Worm (Caenorhabditis elegans): ENCODE results near the gene srd-68.
"Not testable (repeated sequence)": the region's sequence is repeated elsewhere in the genome, so short reads cannot be mapped to it uniquely, and the experiment has no call there.

The srd-68 gene

ce11 chrV:16902726-16903125, at the start of gene srd-68:
Gene srd-68 (minus strand): TSS chrV:16902826.
- no peak for TF ChIP-seq F13C5.2 (tag; optimal IDR thresholded peaks at IDR 0.05)
- no peak for TF ChIP-seq tbx-11 (GFP tag; IDR thresholded peaks at IDR 0.05)
- TF ChIP-seq ceh-36 (tag; optimal IDR thresholded peaks at IDR 0.05) = no peak
- no peak for TF ChIP-seq hmg-4 (GFP tag; optimal IDR thresholded peaks at IDR 0.05)
- no peak for TF ChIP-seq pes-1 (GFP tag; IDR thresholded peaks at IDR 0.05)

DNA sequence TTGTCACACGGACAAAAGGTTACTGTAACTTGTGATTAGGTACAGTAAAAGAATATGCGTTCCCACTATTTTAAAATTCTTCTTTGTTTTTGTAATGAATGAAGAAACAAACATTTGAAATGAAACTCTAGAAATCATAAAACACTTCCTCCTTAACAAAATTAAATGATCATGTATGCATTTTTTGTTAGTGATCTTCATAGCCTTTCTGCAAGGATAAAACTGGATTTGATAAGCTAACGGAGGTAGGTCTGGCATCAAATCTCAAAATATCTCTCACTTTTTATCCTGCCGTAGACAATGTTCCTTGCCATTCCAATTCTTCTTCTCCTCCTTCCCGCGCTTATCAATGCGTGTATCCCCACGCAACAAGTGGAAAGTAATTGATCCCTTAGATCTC, 48.9 kb upstream of the srd-68 start, which contains the start of gene clec-238:
TSS of gene clec-238 (plus strand) at position 301 of the 400 bp plus-strand sequence.
- no peak for TF ChIP-seq B0310.2 (tag; optimal IDR thresholded peaks at IDR 0.05)
- no peak for TF ChIP-seq ceh-13 (GFP tag; optimal IDR thresholded peaks at IDR 0.05)
- TF ChIP-seq sea-1 (GFP tag; conservative IDR thresholded peaks at IDR 0.05) = no peak
- TF ChIP-seq ceh-36 (tag; optimal IDR thresholded peaks at IDR 0.05) = no peak
- no peak for TF ChIP-seq pes-1 (GFP tag; IDR thresholded peaks at IDR 0.05)

ce11 chrV:16950036-16950435, 47.4 kb upstream of the srd-68 start:
- TF ChIP-seq B0310.2 (tag; optimal IDR thresholded peaks at IDR 0.05) (no peak), tbx-11 (GFP tag; IDR thresholded peaks at IDR 0.05) (no peak), ets-7 (tag; optimal IDR thresholded peaks at IDR 0.05) (no peak), hmbx-1 (tag; optimal IDR thresholded peaks at IDR 0.05) (no peak), tbx-37 (GFP tag; conservative IDR thresholded peaks at IDR 0.05) (no peak), scrt-1 (GFP tag; IDR thresholded peaks at IDR 0.05) (no peak), hnd-1 (tag; optimal IDR thresholded peaks at IDR 0.05) (no peak), hmg-4 (GFP tag; optimal IDR thresholded peaks at IDR 0.05) (no peak), pes-1 (GFP tag; IDR thresholded peaks at IDR 0.05) (no peak), tra-4 (tag; optimal IDR thresholded peaks at IDR 0.05) (no peak), ceh-13 (GFP tag; optimal IDR thresholded peaks at IDR 0.05) (no peak), F13C5.2 (tag; optimal IDR thresholded peaks at IDR 0.05) (no peak), ceh-36 (tag; optimal IDR thresholded peaks at IDR 0.05) (no peak), ama-1 (optimal IDR thresholded peaks at IDR 0.05) (no peak), sea-1 (GFP tag; conservative IDR thresholded peaks at IDR 0.05) (no peak), aly-1 (tag; optimal IDR thresholded peaks at IDR 0.05) (no peak)

DNA sequence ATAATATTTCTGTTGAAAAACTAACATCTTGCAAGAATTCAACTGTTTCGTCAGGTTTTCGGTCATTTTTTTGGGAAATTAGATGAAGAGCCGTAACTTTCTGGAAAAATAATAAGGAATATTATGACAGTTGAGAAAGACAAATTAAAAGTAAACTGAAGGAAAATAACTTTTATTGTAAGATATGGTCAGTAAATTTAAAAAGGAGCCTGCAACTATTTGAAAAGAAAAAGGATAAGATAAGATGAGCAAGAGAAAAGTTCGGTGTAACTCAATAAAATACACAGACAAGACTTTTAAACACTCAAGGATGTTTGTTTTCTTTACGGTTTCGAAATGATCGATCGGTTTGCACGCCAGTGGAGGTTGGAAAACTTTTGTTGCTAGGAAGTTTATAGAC, 47.0 kb upstream of the srd-68 start, which contains the start of gene fbxa-111:
TSS of gene fbxa-111 (minus strand) at position 101 of the 400 bp plus-strand sequence.
- not testable (repeated sequence) for TF ChIP-seq ceh-36, B0310.2, tra-4 (tag; optimal IDR thresholded peaks at IDR 0.05)

- TF ChIP-seq tbx-37 (GFP tag; conservative IDR thresholded peaks at IDR 0.05); tra-4 (tag; optimal IDR thresholded peaks at IDR 0.05); hmg-4 (GFP tag; optimal IDR thresholded peaks at IDR 0.05): not testable (repeated sequence)
Observed at ce11 chrV:16948011-16948410, 45.4 kb upstream of the srd-68 start, which contains the start of gene fbxa-112. Gene fbxa-112 (minus strand): TSS chrV:16948111.

DNA sequence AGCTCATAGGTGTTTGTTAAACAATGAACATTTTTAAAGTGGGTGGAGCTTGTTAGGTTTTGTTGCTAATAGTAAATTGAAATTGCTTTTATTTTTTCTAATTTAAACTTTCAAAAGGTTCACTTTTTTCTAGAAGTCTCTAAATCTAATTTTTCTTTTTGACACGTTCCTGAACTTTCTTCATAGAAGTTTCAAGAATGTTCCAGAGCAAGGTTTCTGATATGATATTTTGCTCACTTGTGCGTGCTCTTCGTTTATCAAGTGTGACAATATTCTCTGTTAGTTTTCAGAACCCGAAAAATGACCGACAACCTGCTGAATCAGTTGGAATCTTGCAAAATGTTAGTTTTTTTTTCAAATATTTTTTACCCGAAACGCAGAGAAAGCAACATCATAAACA, 36.1 kb upstream of the srd-68 start, which contains the start of gene fbxa-148:
TSS of gene fbxa-148 (plus strand) at position 301 of the 400 bp plus-strand sequence.
- TF ChIP-seq ama-1 (optimal IDR thresholded peaks at IDR 0.05); ceh-36 (tag; optimal IDR thresholded peaks at IDR 0.05); scrt-1 (GFP tag; IDR thresholded peaks at IDR 0.05): not testable (repeated sequence)

DNA sequence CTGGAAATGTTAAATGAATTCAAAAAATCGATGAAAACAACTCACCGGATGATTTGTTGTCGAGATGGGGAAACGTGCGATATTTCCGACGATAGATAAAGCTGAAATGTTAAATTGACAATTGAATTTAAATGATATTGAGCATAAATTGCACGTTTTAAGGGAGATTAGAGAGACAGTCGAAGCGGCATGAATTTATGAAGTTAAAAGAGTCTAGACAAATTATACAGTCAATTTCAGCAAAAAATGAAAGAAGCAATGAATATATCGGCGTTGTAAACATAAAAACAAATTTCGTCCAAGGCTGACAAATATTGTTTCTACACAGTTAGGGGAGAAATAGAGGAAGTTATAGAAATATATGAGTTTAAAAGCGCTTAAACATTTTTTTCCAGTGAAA, 24.7 kb upstream of the srd-68 start, which contains the start of gene Y102A5C.36:
TSS of gene Y102A5C.36 (minus strand) at position 101 of the 400 bp plus-strand sequence.
- TF ChIP-seq pes-1 (GFP tag; IDR thresholded peaks at IDR 0.05) (no peak), hnd-1 (tag; optimal IDR thresholded peaks at IDR 0.05) (no peak), tbx-37 (GFP tag; conservative IDR thresholded peaks at IDR 0.05) (no peak), ama-1 (optimal IDR thresholded peaks at IDR 0.05) (no peak), B0310.2 (tag; optimal IDR thresholded peaks at IDR 0.05) (no peak), ceh-36 (tag; optimal IDR thresholded peaks at IDR 0.05) (no peak), hmg-4 (GFP tag; optimal IDR thresholded peaks at IDR 0.05) (no peak), F13C5.2 (tag; optimal IDR thresholded peaks at IDR 0.05) (no peak), sea-1 (GFP tag; conservative IDR thresholded peaks at IDR 0.05) (no peak), tra-4 (tag; optimal IDR thresholded peaks at IDR 0.05) (no peak), hmbx-1 (tag; optimal IDR thresholded peaks at IDR 0.05) (no peak)

DNA sequence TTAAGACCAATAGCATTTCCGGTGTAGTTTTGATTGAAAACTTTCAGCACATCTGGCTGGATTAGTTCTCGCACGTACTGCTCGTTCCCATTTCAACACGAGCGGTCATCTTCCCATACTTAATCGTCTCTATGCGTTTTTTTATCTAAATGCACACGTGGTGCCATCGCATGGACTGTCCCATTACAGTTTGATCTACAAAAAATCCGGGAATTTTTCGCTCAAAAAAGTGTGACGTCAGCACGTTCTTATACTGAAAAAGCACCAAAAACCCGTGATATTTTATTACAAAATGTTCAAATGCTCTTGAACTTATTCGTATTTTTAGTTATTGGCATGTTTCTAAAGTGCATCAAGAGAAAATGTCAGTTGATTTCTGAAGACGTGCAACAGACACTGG, 19.3 kb upstream of the srd-68 start, which contains the start of gene Y102A5C.4:
TSS of gene Y102A5C.4 (plus strand) at position 301 of the 400 bp plus-strand sequence.
- TF ChIP-seq hmbx-1 (tag; optimal IDR thresholded peaks at IDR 0.05) (no peak), flt-1 (GFP tag; IDR thresholded peaks at IDR 0.05) (no peak), B0310.2 (tag; optimal IDR thresholded peaks at IDR 0.05) (no peak), tra-4 (tag; optimal IDR thresholded peaks at IDR 0.05) (no peak), scrt-1 (GFP tag; IDR thresholded peaks at IDR 0.05) (no peak), hmg-4 (GFP tag; optimal IDR thresholded peaks at IDR 0.05) (no peak), tbx-11 (GFP tag; IDR thresholded peaks at IDR 0.05) (no peak), tbx-37 (GFP tag; conservative IDR thresholded peaks at IDR 0.05) (no peak), ets-7 (tag; optimal IDR thresholded peaks at IDR 0.05) (no peak)

ce11 chrV:16919675-16920074, 17.0 kb upstream of the srd-68 start:
- TF ChIP-seq ceh-13 (GFP tag; optimal IDR thresholded peaks at IDR 0.05) = no peak
- no peak for TF ChIP-seq ets-7 (tag; optimal IDR thresholded peaks at IDR 0.05)
- TF ChIP-seq hmbx-1 (tag; optimal IDR thresholded peaks at IDR 0.05) = no peak
- no peak for TF ChIP-seq ama-1 (optimal IDR thresholded peaks at IDR 0.05)
- TF ChIP-seq sea-1 (GFP tag; conservative IDR thresholded peaks at IDR 0.05) = no peak
- no peak for TF ChIP-seq scrt-1 (GFP tag; IDR thresholded peaks at IDR 0.05)
- no peak for TF ChIP-seq F13C5.2 (tag; optimal IDR thresholded peaks at IDR 0.05)
- no peak for TF ChIP-seq hnd-1 (tag; optimal IDR thresholded peaks at IDR 0.05)
- TF ChIP-seq tra-4 (tag; optimal IDR thresholded peaks at IDR 0.05) = no peak
